Fruit fly (Drosophila melanogaster) whole organism, pupa: ENCODE data around the gene Prosalpha4T1.

Experiments
- CG8301 ChIP-seq: fragments of 200-800 bp; sonication (Bioruptor generic); optimal IDR thresholded peaks from 2 replicates; lab custom pipeline; 2018; ENCODE audit warnings: missing biosample characterization, mild to moderate bottlenecking, missing genetic modification characterization
- EcR ChIP-seq: fragments of 200-800 bp; sonication (Bioruptor generic); optimal IDR thresholded peaks from 3 replicates; lab custom pipeline; 2019; ENCODE audit warnings: missing biosample characterization, missing genetic modification characterization, mild to moderate bottlenecking, moderate library complexity, missing genetic modification reagents
- Pif1A ChIP-seq: fragments of 200-800 bp; sonication (Bioruptor generic); optimal IDR thresholded peaks from 3 replicates; lab custom pipeline; 2016; ENCODE audit warnings: missing biosample characterization, missing genetic modification characterization

DNA sequence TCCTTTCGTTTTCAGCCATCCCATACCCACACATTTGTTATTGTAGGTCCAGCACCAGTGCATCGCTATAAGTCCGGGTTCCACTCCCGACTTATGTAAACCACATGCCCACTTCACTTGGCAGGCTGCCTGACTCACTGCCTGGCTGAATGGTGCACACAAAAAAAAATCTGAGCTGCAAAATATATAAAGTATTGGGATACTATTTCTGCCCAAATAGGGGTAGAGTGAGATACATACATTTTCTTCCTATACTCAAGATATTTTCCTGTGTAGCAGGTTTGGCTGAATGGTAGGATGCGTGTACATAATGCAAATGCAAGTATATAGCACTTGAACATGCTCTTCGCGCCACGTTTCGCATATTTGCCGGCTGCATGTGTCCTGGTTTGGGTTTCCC, 24.3 kb upstream of the Prosalpha4T1 start:
- TF ChIP-seq CG8301 (tag; lab: Kevin White, UChicago) (peak; percentile 20), EcR (GFP tag; lab: Kevin White, UChicago) (peak; percentile 34), Pif1A (GFP tag; lab: Kevin White, UChicago) (peak; percentile 64)
